Worm (Caenorhabditis elegans): ENCODE measurements around the gene C16C10.4.

The C16C10.4 gene

ce11 chrIII:4191091-4191638, 20.0 kb downstream of the C16C10.4 start, which contains the start of gene dnj-16:
Gene dnj-16, plus strand, starts transcription at chrIII:4191141.
- TF ChIP-seq nhr-85 (tag) (peak; percentile 19), elt-3 (tag; optimal IDR thresholded peaks at IDR 0.05) (no peak), Y116A8C.19 (tag; optimal IDR thresholded peaks at IDR 0.05; ENCODE audit: borderline replicate concordance) (no peak), skn-1 (tag; optimal IDR thresholded peaks at IDR 0.05) (peak; percentile 29), zip-4 (GFP tag; optimal IDR thresholded peaks at IDR 0.05) (peak; percentile 34), vab-15 (tag; optimal IDR thresholded peaks at IDR 0.05) (no peak), ceh-8 (GFP tag; optimal IDR thresholded peaks at IDR 0.05) (peak; percentile 19), nhr-47 (tag; optimal IDR thresholded peaks at IDR 0.05) (peak; percentile 8), sptf-1 (tag; optimal IDR thresholded peaks at IDR 0.05) (no peak), ceh-63 (GFP tag; optimal IDR thresholded peaks at IDR 0.05) (no peak), lin-15B (tag; optimal IDR thresholded peaks at IDR 0.05) (peak; percentile 6), mef-2 (tag; optimal IDR thresholded peaks at IDR 0.05) (no peak), nhr-77 (tag; optimal IDR thresholded peaks at IDR 0.05) (no peak), xbp-1 (tag; optimal IDR thresholded peaks at IDR 0.05) (no peak), tlp-1 (tag; optimal IDR thresholded peaks at IDR 0.05) (no peak), efl-1 (optimal IDR thresholded peaks at IDR 0.05) (peak; percentile 24 to 41), efl-1 (GFP tag; optimal IDR thresholded peaks at IDR 0.05 in 1 of 2) (peak; percentile 15 to 86), pag-3 (tag; optimal IDR thresholded peaks at IDR 0.05; ENCODE audit: borderline replicate concordance, insufficient read depth) (no peak), ceh-90 (tag; optimal IDR thresholded peaks at IDR 0.05) (no peak), lin-35 (GFP tag; optimal IDR thresholded peaks at IDR 0.05) (peak in 1 of 2 experiments; percentile 40), ceh-88 (GFP tag; IDR thresholded peaks at IDR 0.05) (no peak), nhr-11 (tag; optimal IDR thresholded peaks at IDR 0.05) (no peak), nhr-237 (tag; optimal IDR thresholded peaks at IDR 0.05) (peak; percentile 25), unc-98 (GFP tag; IDR thresholded peaks at IDR 0.05) (no peak), lsy-2 (tag; optimal IDR thresholded peaks at IDR 0.05) (peak; percentile 14 to 62), C16A3.4 (tag; optimal IDR thresholded peaks at IDR 0.05) (no peak), fos-1 (tag; optimal IDR thresholded peaks at IDR 0.05) (peak; percentile 56), sox-4 (tag; optimal IDR thresholded peaks at IDR 0.05) (no peak), nhr-19 (GFP tag; conservative IDR thresholded peaks at IDR 0.05) (no peak), zag-1 (tag; optimal IDR thresholded peaks at IDR 0.05) (no peak), ama-1 (optimal IDR thresholded peaks at IDR 0.05) (no peak), mdl-1 (tag; optimal IDR thresholded peaks at IDR 0.05) (no peak), ztf-4 (tag; optimal IDR thresholded peaks at IDR 0.05) (no peak), jun-1 (tag; optimal IDR thresholded peaks at IDR 0.05) (peak; percentile 18), F16B12.6 (tag; optimal IDR thresholded peaks at IDR 0.05) (no peak), dsc-1 (tag; optimal IDR thresholded peaks at IDR 0.05) (no peak), unc-62 (GFP tag; optimal IDR thresholded peaks at IDR 0.05) (no peak), dpl-1 (GFP tag; optimal IDR thresholded peaks at IDR 0.05) (peak in 1 of 3 experiments; percentile 20), nhr-20 (tag; optimal IDR thresholded peaks at IDR 0.05) (no peak), snpc-4 (tag; optimal IDR thresholded peaks at IDR 0.05) (no peak), lin-39 (tag; optimal IDR thresholded peaks at IDR 0.05) (no peak), rnt-1 (tag; optimal IDR thresholded peaks at IDR 0.05) (peak; percentile 24), ceh-82 (tag; optimal IDR thresholded peaks at IDR 0.05) (peak; percentile 12 to 73 (median 14)), nhr-84 (tag; optimal IDR thresholded peaks at IDR 0.05) (no peak), hpl-2 (GFP tag; optimal IDR thresholded peaks at IDR 0.05) (peak; percentile 43), nhr-71 (tag; optimal IDR thresholded peaks at IDR 0.05) (peak; percentile 31), efl-3 (GFP tag; optimal IDR thresholded peaks at IDR 0.05) (no peak), blmp-1 (tag; optimal IDR thresholded peaks at IDR 0.05) (peak; percentile 80), nhr-76 (tag; optimal IDR thresholded peaks at IDR 0.05) (no peak), unc-86 (tag; optimal IDR thresholded peaks at IDR 0.05) (no peak), fkh-8 (tag; optimal IDR thresholded peaks at IDR 0.05) (no peak), C34B4.2 (tag; optimal IDR thresholded peaks at IDR 0.05) (no peak), unc-30 (tag; optimal IDR thresholded peaks at IDR 0.05) (no peak), snu-23 (GFP tag; optimal IDR thresholded peaks at IDR 0.05) (peak; percentile 17), ces-1 (GFP tag; optimal IDR thresholded peaks at IDR 0.05) (no peak)

Data from whole organism, L1 larva.